Fruit fly (Drosophila melanogaster) whole organism, embryonic: Measurements from ENCODE around the gene CG5377.

Experiments
- Atf3 ChIP-seq: fragments of 200-800 bp; sonication (Bioruptor generic); optimal IDR thresholded peaks from 3 replicates; lab custom pipeline; 2016; ENCODE audit warnings: missing biosample characterization, missing genetic modification characterization
- CG10321 ChIP-seq: fragments of 200-800 bp; sonication (Bioruptor generic); IDR thresholded peaks from 2 replicates; pipeline ENCODE4 v1.3.6; 2022; ENCODE audit warnings: missing biosample characterization, missing genetic modification characterization
- CG14014 ChIP-seq: fragments of 200-800 bp; sonication (Bioruptor generic); IDR thresholded peaks from 2 replicates; pipeline ENCODE4 v1.3.6; 2022; ENCODE audit warnings: missing biosample characterization, missing genetic modification characterization
- CG15269 ChIP-seq: fragments of 200-800 bp; sonication (Bioruptor generic); optimal IDR thresholded peaks from 2 replicates; lab custom pipeline; 2018; ENCODE audit warnings: missing biosample characterization, mild to moderate bottlenecking, missing genetic modification characterization, moderate library complexity
- CG1603 ChIP-seq: fragments of 200-800 bp; sonication (Bioruptor generic); optimal IDR thresholded peaks from 2 replicates; lab custom pipeline; 2019; ENCODE audit warnings: missing biosample characterization, mild to moderate bottlenecking, missing genetic modification characterization, moderate library complexity
- CG17912 ChIP-seq: fragments of 200-800 bp; sonication (Bioruptor generic); optimal IDR thresholded peaks from 2 replicates; lab custom pipeline; 2018; ENCODE audit warnings: missing biosample characterization, mild to moderate bottlenecking, missing genetic modification characterization
- CG18599 ChIP-seq: fragments of 200-800 bp; sonication (Bioruptor generic); optimal IDR thresholded peaks from 3 replicates; lab custom pipeline; 2017; ENCODE audit warnings: missing biosample characterization, missing genetic modification characterization, mild to moderate bottlenecking, moderate library complexity, missing genetic modification reagents
- CG31388 ChIP-seq: fragments of 200-800 bp; sonication (Bioruptor generic); optimal IDR thresholded peaks from 2 replicates; lab custom pipeline; 2016; ENCODE audit warnings: missing biosample characterization, missing genetic modification characterization
- CG3163 ChIP-seq: fragments of 200-800 bp; sonication (Bioruptor generic); optimal IDR thresholded peaks from 3 replicates; lab custom pipeline; 2016; ENCODE audit warnings: missing biosample characterization, missing genetic modification characterization
- CG32772 ChIP-seq: fragments of 200-800 bp; sonication (Bioruptor generic); IDR thresholded peaks from 2 replicates; pipeline ENCODE4 v1.3.6; 2022; ENCODE audit warnings: missing biosample characterization, missing genetic modification characterization
- CG3407 ChIP-seq: fragments of 200-800 bp; sonication (Bioruptor generic); optimal IDR thresholded peaks from 2 replicates; lab custom pipeline; 2018; ENCODE audit warnings: missing biosample characterization, mild to moderate bottlenecking, missing genetic modification characterization
- CG34224 ChIP-seq: fragments of 200-800 bp; sonication (Bioruptor generic); IDR thresholded peaks from 3 replicates; pipeline ENCODE4 v1.3.6; 2022; ENCODE audit warnings: missing biosample characterization, missing genetic modification characterization; ENCODE audit not compliant: partially characterized antibody
- CG3995 ChIP-seq: fragments of 200-800 bp; sonication (Bioruptor generic); optimal IDR thresholded peaks from 3 replicates; lab custom pipeline; 2016; ENCODE audit warnings: missing biosample characterization, missing genetic modification characterization
- CG6654 ChIP-seq: fragments of 200-800 bp; sonication (Bioruptor generic); optimal IDR thresholded peaks from 2 replicates; lab custom pipeline; 2017; ENCODE audit warnings: missing biosample characterization, mild to moderate bottlenecking, missing genetic modification characterization
- CG7271 ChIP-seq: fragments of 200-800 bp; sonication (Bioruptor generic); optimal IDR thresholded peaks from 2 replicates; lab custom pipeline; 2018; ENCODE audit warnings: missing biosample characterization, mild to moderate bottlenecking, missing genetic modification characterization, moderate library complexity
- CG7556 ChIP-seq: fragments of 200-800 bp; sonication (Bioruptor generic); optimal IDR thresholded peaks from 2 replicates; lab custom pipeline; 2017; ENCODE audit warnings: missing biosample characterization, mild to moderate bottlenecking, missing genetic modification characterization
- CG9817 ChIP-seq: fragments of 200-800 bp; sonication (Bioruptor generic); optimal IDR thresholded peaks from 2 replicates; lab custom pipeline; 2018; ENCODE audit warnings: missing biosample characterization, mild to moderate bottlenecking, missing genetic modification characterization, moderate library complexity
- Deaf1 ChIP-seq: fragments of 200-800 bp; optimal IDR thresholded peaks from 3 replicates; lab custom pipeline; 2019; ENCODE audit warnings: missing biosample characterization, mild to moderate bottlenecking, missing genetic modification characterization, moderate library complexity
- Doc2 ChIP-seq: fragments of 200-800 bp; sonication (Bioruptor generic); IDR thresholded peaks from 2 replicates; pipeline ENCODE4 v1.3.6; 2022; ENCODE audit warnings: missing biosample characterization, missing genetic modification characterization
- Fer2 ChIP-seq: fragments of 200-800 bp; sonication (Bioruptor generic); optimal IDR thresholded peaks from 2 replicates; lab custom pipeline; 2018; ENCODE audit warnings: missing biosample characterization, mild to moderate bottlenecking, missing genetic modification characterization, moderate library complexity
- Hmr ChIP-seq: fragments of 200-800 bp; sonication (Bioruptor generic); optimal IDR thresholded peaks from 3 replicates; lab custom pipeline; 2017; ENCODE audit warnings: mild to moderate bottlenecking, missing biosample characterization, missing genetic modification reagents, missing genetic modification characterization
- Hr3 ChIP-seq: fragments of 200-800 bp; sonication (Bioruptor generic); optimal IDR thresholded peaks from 3 replicates; lab custom pipeline; 2016; ENCODE audit warnings: missing biosample characterization, missing genetic modification characterization
- Hr39 ChIP-seq: fragments of >200 bp; optimal IDR thresholded peaks from 2 replicates; lab custom pipeline; 2017
- Lim3 ChIP-seq: fragments of 200-800 bp; sonication (Bioruptor generic); IDR thresholded peaks from 2 replicates; pipeline ENCODE4 v1.3.6; 2022; ENCODE audit warnings: missing biosample characterization, missing genetic modification characterization
- MBD-R2 ChIP-seq: fragments of 200-800 bp; sonication (Bioruptor generic); IDR thresholded peaks from 2 replicates; pipeline ENCODE4 v1.3.6; 2022; ENCODE audit warnings: missing biosample characterization, missing genetic modification characterization
- Meics ChIP-seq: fragments of 200-800 bp; sonication (Bioruptor generic); optimal IDR thresholded peaks from 2 replicates; lab custom pipeline; 2017; ENCODE audit warnings: missing biosample characterization, mild to moderate bottlenecking, missing genetic modification characterization
- NC2α ChIP-seq: fragments of 200-800 bp; sonication (Bioruptor generic); optimal IDR thresholded peaks from 2 replicates; lab custom pipeline; 2016; ENCODE audit warnings: missing biosample characterization, missing genetic modification characterization
- Six4 ChIP-seq: fragments of 200-800 bp; sonication (Bioruptor generic); optimal IDR thresholded peaks from 2 replicates; lab custom pipeline; 2016; ENCODE audit warnings: missing biosample characterization, missing genetic modification characterization
- Sry-β ChIP-seq: fragments of 200-800 bp; sonication (Bioruptor generic); optimal IDR thresholded peaks from 2 replicates; lab custom pipeline; 2018; ENCODE audit warnings: missing biosample characterization, mild to moderate bottlenecking, missing genetic modification characterization, moderate library complexity
- Taf1 ChIP-seq: fragments of 200-800 bp; sonication (Bioruptor generic); IDR thresholded peaks from 2 replicates; pipeline ENCODE4 v1.3.6; 2022; ENCODE audit warnings: missing biosample characterization, missing genetic modification characterization
- Trl ChIP-seq, 3 experiments: fragments of >200 bp in 2 of 3; fragments of 200-800 bp in 1 of 3; sonication (Bioruptor generic) in 1 of 3; optimal IDR thresholded peaks; 2 replicates in 1 of 3; 3 replicates in 2 of 3; lab custom pipeline; 2016 to 2017; ENCODE audit warnings: missing biosample characterization in 1 of 3, missing genetic modification characterization in 1 of 3
- dpn ChIP-seq, 2 experiments: fragments of 200-800 bp; sonication (Bioruptor generic); optimal IDR thresholded peaks; 3 replicates each; lab custom pipeline; 2016; ENCODE audit warnings: missing biosample characterization in 2 of 2, missing genetic modification characterization in 2 of 2
- gt ChIP-seq: fragments of 200-800 bp; sonication (Bioruptor generic); IDR thresholded peaks from 2 replicates; pipeline ENCODE4 v1.3.6; 2022; ENCODE audit warnings: missing biosample characterization, missing genetic modification characterization
- hbn ChIP-seq: fragments of 200-800 bp; sonication (Bioruptor generic); IDR thresholded peaks from 2 replicates; pipeline ENCODE4 v1.3.6; 2022; ENCODE audit warnings: missing biosample characterization, missing genetic modification characterization; ENCODE audit not compliant: partially characterized antibody
- hkb ChIP-seq, 2 experiments: fragments of 200-800 bp in 1 of 2; fragments of >200 bp in 1 of 2; sonication (Bioruptor generic) in 1 of 2; IDR thresholded peaks in 1 of 2; optimal IDR thresholded peaks in 1 of 2; 2 replicates each; pipeline versions ENCODE4 v1.3.6 to Lab custom; 2017 to 2022; ENCODE audit warnings: missing biosample characterization in 1 of 2, missing genetic modification characterization in 1 of 2
- ind ChIP-seq: fragments of 200-800 bp; sonication (Bioruptor generic); optimal IDR thresholded peaks from 3 replicates; lab custom pipeline; 2016; ENCODE audit warnings: missing biosample characterization, missing genetic modification characterization
- lilli ChIP-seq: fragments of 200-800 bp; sonication (Bioruptor generic); optimal IDR thresholded peaks from 3 replicates; lab custom pipeline; 2016; ENCODE audit warnings: missing biosample characterization, missing genetic modification characterization
- mam ChIP-seq: fragments of 200-800 bp; sonication (Bioruptor generic); optimal IDR thresholded peaks from 3 replicates; lab custom pipeline; 2016; ENCODE audit warnings: missing biosample characterization, missing genetic modification characterization
- onecut ChIP-seq: fragments of 200-800 bp; sonication (Bioruptor generic); IDR thresholded peaks from 2 replicates; pipeline ENCODE4 v1.3.6; 2022; ENCODE audit warnings: missing biosample characterization, missing genetic modification characterization
- pan ChIP-seq, 4 experiments: fragments of >200 bp in 3 of 4; fragments of 200-800 bp in 1 of 4; sonication (Bioruptor generic) in 1 of 4; optimal IDR thresholded peaks in 3 of 4; IDR thresholded peaks in 1 of 4; 2 replicates each; pipeline versions ENCODE4 v1.3.6 to Lab custom; 2017 to 2022; ENCODE audit warnings: missing biosample characterization in 2 of 4, missing genetic modification characterization in 2 of 4, mixed read lengths in 1 of 4
- prd ChIP-seq, 3 experiments: fragments of >200 bp in 2 of 3; fragments of 200-800 bp in 1 of 3; sonication (Bioruptor generic) in 1 of 3; optimal IDR thresholded peaks in 2 of 3; IDR thresholded peaks in 1 of 3; 2 replicates in 2 of 3; 3 replicates in 1 of 3; pipeline versions ENCODE4 v1.3.6 to Lab custom; 2017 to 2022; ENCODE audit warnings: missing biosample characterization in 1 of 3, missing genetic modification characterization in 1 of 3
- pros ChIP-seq: fragments of 200-800 bp; sonication (Bioruptor generic); optimal IDR thresholded peaks from 3 replicates; lab custom pipeline; 2019; ENCODE audit warnings: missing biosample characterization, mild to moderate bottlenecking, missing genetic modification characterization, moderate library complexity
- ro ChIP-seq: fragments of 200-800 bp; sonication (Bioruptor generic); IDR thresholded peaks from 2 replicates; pipeline ENCODE4 v1.3.6; 2022; ENCODE audit warnings: missing biosample characterization, missing genetic modification characterization
- sima ChIP-seq: fragments of 200-800 bp; sonication (Bioruptor generic); optimal IDR thresholded peaks from 2 replicates; lab custom pipeline; 2016; ENCODE audit warnings: missing biosample characterization, missing genetic modification characterization
- slp2 ChIP-seq: fragments of 200-800 bp; sonication (Bioruptor generic); optimal IDR thresholded peaks from 2 replicates; lab custom pipeline; 2016; ENCODE audit warnings: missing biosample characterization, missing genetic modification characterization
- so ChIP-seq: fragments of 200-800 bp; sonication (Bioruptor generic); IDR thresholded peaks from 3 replicates; pipeline ENCODE4 v1.3.6; 2022; ENCODE audit warnings: missing biosample characterization, missing genetic modification characterization
- sob ChIP-seq: fragments of 200-800 bp; sonication (Bioruptor generic); IDR thresholded peaks from 2 replicates; pipeline ENCODE4 v1.3.6; 2022; ENCODE audit warnings: missing biosample characterization, missing genetic modification characterization
- tgo ChIP-seq: fragments of 200-800 bp; sonication (Bioruptor generic); IDR thresholded peaks from 3 replicates; pipeline ENCODE4 v1.3.6; 2022; ENCODE audit warnings: missing biosample characterization, missing genetic modification characterization
- twi ChIP-seq: fragments of 200-800 bp; optimal IDR thresholded peaks from 2 replicates; lab custom pipeline; 2019; ENCODE audit warnings: missing biosample characterization, mild to moderate bottlenecking, missing genetic modification characterization, moderate library complexity

CG5377 gene

DNA sequence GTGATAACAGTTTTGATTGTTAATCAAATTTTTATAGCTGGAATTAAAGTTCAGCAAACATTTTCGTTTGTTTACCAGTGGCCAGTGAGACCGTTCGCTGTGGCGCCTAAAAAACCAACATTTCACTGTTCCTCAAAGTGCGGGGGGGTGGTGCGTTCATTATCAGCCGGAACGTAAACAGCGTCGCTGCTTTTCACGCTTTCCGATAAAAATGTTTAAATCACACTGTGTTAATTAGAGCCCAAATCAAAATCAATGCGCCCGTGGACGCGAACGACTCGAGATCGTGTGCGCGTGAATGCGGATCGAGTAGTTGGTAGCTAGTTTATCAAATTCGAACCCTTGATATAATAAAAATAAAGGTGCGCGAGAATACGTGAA, 20.1 kb downstream of the CG5377 start, which contains the start of gene CG34376 (continued):
- TF ChIP-seq tgo (peak; percentile 17; the same call in 2 of the 3 replicates), Atf3 (GFP tag; lab: Kevin White, UChicago) (no peak), dpn (GFP tag; optimal IDR thresholded peaks at IDR 0.05; lab: Kevin White, UChicago) (peak in 1 of 2 experiments; percentile 9), sob (peak; percentile 31), CG9817 (tag; lab: Kevin White, UChicago) (peak; percentile 11), CG17912 (peak; percentile 60), CG7271 (tag; lab: Kevin White, UChicago) (no peak), twi (tag; lab: Kevin White, UChicago) (no peak), CG1603 (tag; lab: Kevin White, UChicago) (peak; percentile 72), CG3995 (peak; percentile 98), CG3163 (GFP tag; lab: Kevin White, UChicago) (no peak), gt (no peak), Hmr (GFP tag; lab: Kevin White, UChicago) (peak; percentile 44), Hr39 (lab: Kevin White, UChicago) (no peak), CG7556 (no peak), slp2 (peak; percentile 22), so (GFP tag; lab: Robert Waterston, UW) (no peak), CG32772 (GFP tag; lab: Robert Waterston, UW) (peak; percentile 24; the same call in 1 of the 2 replicates), Taf1 (GFP tag; lab: Robert Waterston, UW) (no peak), CG6654 (GFP tag; lab: Kevin White, UChicago) (no peak), ro (GFP tag; lab: Robert Waterston, UW) (no peak), sima (GFP tag; lab: Kevin White, UChicago) (no peak), lilli (GFP tag; lab: Kevin White, UChicago) (no peak), CG34224 (peak; percentile 29; the same call in 1 of the 3 replicates), CG14014 (GFP tag; lab: Robert Waterston, UW) (peak; percentile 41), Lim3 (no peak; the same call in 1 of the 2 replicates), pros (GFP tag; lab: Kevin White, UChicago) (no peak), mam (peak; percentile 10), MBD-R2 (GFP tag; lab: Robert Waterston, UW) (peak; percentile 65), CG10321 (GFP tag; lab: Robert Waterston, UW) (no peak), Sry-β (GFP tag; lab: Kevin White, UChicago) (peak; percentile 55), CG18599 (peak; percentile 49), Fer2 (tag; lab: Kevin White, UChicago) (no peak), NC2α (no peak), CG15269 (tag; lab: Kevin White, UChicago) (no peak), onecut (GFP tag; lab: Robert Waterston, UW) (peak; percentile 50), Doc2 (GFP tag; lab: Robert Waterston, UW) (no peak), prd (optimal IDR thresholded peaks at IDR 0.05; lab: Kevin White, UChicago) (no peak), prd (GFP tag; IDR thresholded peaks at IDR 0.05; lab: Robert Waterston, UW) (0 out of 3 replicates have a peak, but pooled peaks have one; percentile 4), hkb (optimal IDR thresholded peaks at IDR 0.05; lab: Kevin White, UChicago) (no peak), hkb (GFP tag; IDR thresholded peaks at IDR 0.05; lab: Robert Waterston, UW) (peak; percentile 45), hbn (no peak), CG3407 (GFP tag; lab: Kevin White, UChicago) (peak; percentile 34), Six4 (GFP tag; lab: Kevin White, UChicago) (no peak), Trl (optimal IDR thresholded peaks at IDR 0.05; lab: Kevin White, UChicago) (no peak), Trl (GFP tag; optimal IDR thresholded peaks at IDR 0.05; lab: Kevin White, UChicago) (peak; percentile 13), ind (GFP tag; lab: Kevin White, UChicago) (no peak), CG31388 (GFP tag; lab: Kevin White, UChicago) (no peak), pan (optimal IDR thresholded peaks at IDR 0.05; lab: Kevin White, UChicago) (no peak), pan (GFP tag; optimal IDR thresholded peaks at IDR 0.05 in 1 of 2, IDR thresholded peaks at IDR 0.05 in 1 of 2) (peak in 1 of 2 experiments; percentile 56), Meics (GFP tag; lab: Kevin White, UChicago) (peak; percentile 55), Hr3 (GFP tag; lab: Kevin White, UChicago) (peak; percentile 33), Deaf1 (tag; lab: Kevin White, UChicago) (peak; percentile 26)
